Worm (Caenorhabditis elegans): Measurements from ENCODE around the gene str-61.

- no peak for TF ChIP-seq irx-1 (tag; optimal IDR thresholded peaks at IDR 0.05)
- TF ChIP-seq dsc-1 (tag; optimal IDR thresholded peaks at IDR 0.05) = no peak
- TF ChIP-seq mdl-1 (tag; optimal IDR thresholded peaks at IDR 0.05) = no peak
- no peak for TF ChIP-seq tbx-2 (tag; optimal IDR thresholded peaks at IDR 0.05)
Measured at ce11 chrV:16628991-16629390, 42.1 kb downstream of the str-61 start, which contains the start of gene W06G6.2.

Measured in whole organism, L1 larva.